Worm (Caenorhabditis elegans): ENCODE measurements around the gene cpna-5.

- TF ChIP-seq scrt-1 (GFP tag; IDR thresholded peaks at IDR 0.05) (no peak), ama-1 (optimal IDR thresholded peaks at IDR 0.05) (no peak), tbx-11 (GFP tag; IDR thresholded peaks at IDR 0.05) (no peak), ceh-13 (GFP tag; optimal IDR thresholded peaks at IDR 0.05) (no peak), hmg-4 (GFP tag; optimal IDR thresholded peaks at IDR 0.05) (no peak), F13C5.2 (tag; optimal IDR thresholded peaks at IDR 0.05) (no peak), aly-1 (tag; optimal IDR thresholded peaks at IDR 0.05) (no peak), ceh-36 (tag; optimal IDR thresholded peaks at IDR 0.05) (no peak)
Measured at ce11 chrII:7684589-7684988, 33.8 kb downstream of the cpna-5 start, which contains the start of gene F18A1.1.
